Worm (Caenorhabditis elegans) whole organism, L2 larva: ENCODE results near the gene F53A9.1.

ENCODE experiments used
- R02D3.7 ChIP-seq: fragments of 150-350 bp; optimal IDR thresholded peaks from 2 replicates; lab custom pipeline; 2014; ENCODE audit warnings: missing biosample characterization, missing genetic modification characterization
- unc-39 ChIP-seq: fragments of 150-350 bp; optimal IDR thresholded peaks from 2 replicates; lab custom pipeline; 2014; ENCODE audit warnings: missing biosample characterization, missing genetic modification characterization
- unc-62 ChIP-seq: fragments of 150-350 bp; optimal IDR thresholded peaks from 2 replicates; lab custom pipeline; 2014; ENCODE audit warnings: missing biosample characterization, missing genetic modification reagents, missing genetic modification characterization
- ztf-1 ChIP-seq: fragments of 200-800 bp; sonication (Bioruptor generic); conservative IDR thresholded peaks from 2 replicates; pipeline ENCODE4 v1.3.6; 2022; ENCODE audit warnings: missing genetic modification characterization, missing compliant biosample characterization

DNA sequence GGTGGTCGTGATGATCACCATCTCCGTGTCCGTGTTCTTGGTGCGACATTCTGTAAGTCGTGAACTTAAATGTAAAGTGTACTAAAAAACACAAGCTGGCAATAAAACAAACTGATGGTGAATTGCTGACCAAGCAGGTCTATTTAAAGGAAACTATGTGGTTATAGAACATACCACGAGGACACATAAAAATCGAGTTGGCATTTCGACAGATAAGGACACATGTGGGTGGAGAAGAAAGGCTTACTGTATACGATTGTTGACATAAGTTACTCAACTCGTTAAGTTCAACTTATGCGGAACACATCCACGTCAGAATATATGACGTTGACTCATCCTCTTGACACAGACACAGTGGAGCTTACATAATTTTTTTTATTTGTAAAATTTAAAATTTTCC is 7.5 kb downstream of the F53A9.1 start, which contains the start of gene F53A9.8:
- TF ChIP-seq unc-39 (tag; lab: Kevin White, UChicago), result no peak
- TF ChIP-seq ztf-1 (GFP tag; lab: Robert Waterston, UW), result no peak
- TF ChIP-seq unc-62 (GFP tag; lab: Kevin White, UChicago), result no peak
- no peak for TF ChIP-seq R02D3.7 (tag; lab: Kevin White, UChicago)
